Worm (Caenorhabditis elegans) whole organism, dauer: ENCODE results near the gene srt-29.

Experiments
- unc-62 ChIP-seq: sonication (generic microtip); optimal IDR thresholded peaks from 2 replicates; lab custom pipeline; 2017; ENCODE audit warnings: missing biosample characterization, missing genetic modification reagents, missing genetic modification characterization

Gene srt-29

ce11 chrV:2690948-2691347 lies 28.0 kb downstream of the srt-29 start:
- no peak for TF ChIP-seq unc-62 (GFP tag; lab: Kevin White, UChicago)

DNA sequence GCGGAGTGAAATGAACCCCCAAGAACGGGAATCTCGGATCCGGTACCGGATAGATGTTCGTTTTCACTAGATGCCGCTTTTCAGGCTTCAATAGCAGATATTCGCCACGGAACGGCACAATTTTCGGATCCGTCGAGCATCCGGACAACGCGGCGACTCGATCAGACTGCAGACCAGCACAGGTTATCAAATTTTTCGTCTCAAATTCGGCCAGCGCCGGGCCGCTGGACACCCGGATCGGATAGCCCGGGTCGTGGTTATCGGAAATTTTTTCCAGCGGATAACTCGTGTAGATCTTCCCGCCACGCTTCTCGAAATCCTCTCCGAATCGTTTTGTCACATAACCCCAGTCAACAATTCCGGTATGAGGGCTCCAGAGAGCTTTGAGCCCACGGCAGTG lies 28.5 kb downstream of the srt-29 start:
- TF ChIP-seq unc-62 (GFP tag; lab: Kevin White, UChicago), result no peak

DNA sequence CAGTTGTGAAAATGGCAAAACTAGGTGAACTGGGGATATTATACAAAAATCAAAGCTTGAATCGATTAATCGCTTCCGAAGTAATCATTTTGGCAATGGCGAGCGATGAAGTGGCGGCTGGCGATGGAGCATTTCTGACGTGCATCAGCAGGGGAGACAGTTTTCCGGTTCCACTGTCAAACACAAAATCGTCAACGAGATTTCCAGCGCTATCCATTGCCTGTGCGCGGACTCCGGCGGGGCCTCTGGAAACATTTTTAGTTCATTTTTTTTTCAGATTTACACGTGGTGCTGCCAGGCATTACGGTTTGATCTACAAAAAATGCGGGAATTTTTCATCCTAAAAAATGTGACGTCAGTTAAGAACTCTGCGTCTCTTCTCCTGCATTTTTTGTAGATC lies 30.4 kb downstream of the srt-29 start:
- TF ChIP-seq unc-62 (GFP tag; lab: Kevin White, UChicago), result no peak

ce11 chrV:2684227-2684626 lies 34.7 kb downstream of the srt-29 start:
- no peak for TF ChIP-seq unc-62 (GFP tag; lab: Kevin White, UChicago)

ce11 chrV:2683497-2683896 lies 35.4 kb downstream of the srt-29 start:
- TF ChIP-seq unc-62 (GFP tag; lab: Kevin White, UChicago), result no peak

DNA sequence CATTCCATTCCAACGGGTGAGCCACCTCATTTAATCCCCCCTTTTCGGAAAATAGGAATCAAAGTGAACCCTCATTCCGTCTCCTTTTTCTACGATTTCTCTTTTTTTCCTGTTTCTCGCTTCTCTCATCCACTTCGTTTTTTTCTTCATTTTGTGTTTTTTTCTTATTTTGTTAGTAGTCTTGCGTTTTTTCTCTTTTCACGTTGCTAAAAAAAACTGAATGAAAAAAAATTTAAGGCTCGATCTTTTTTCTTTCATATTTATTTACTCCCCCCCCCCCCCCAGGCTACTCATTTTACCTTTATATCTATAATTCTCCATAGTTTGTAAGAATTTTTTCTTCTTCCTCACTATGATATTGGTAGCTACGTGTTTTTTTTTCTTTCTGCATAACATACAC lies 41.3 kb downstream of the srt-29 start:
- no peak for TF ChIP-seq unc-62 (GFP tag; lab: Kevin White, UChicago)

ce11 chrV:2675692-2676091 lies 43.2 kb downstream of the srt-29 start:
- TF ChIP-seq unc-62 (GFP tag; lab: Kevin White, UChicago), result no peak

DNA sequence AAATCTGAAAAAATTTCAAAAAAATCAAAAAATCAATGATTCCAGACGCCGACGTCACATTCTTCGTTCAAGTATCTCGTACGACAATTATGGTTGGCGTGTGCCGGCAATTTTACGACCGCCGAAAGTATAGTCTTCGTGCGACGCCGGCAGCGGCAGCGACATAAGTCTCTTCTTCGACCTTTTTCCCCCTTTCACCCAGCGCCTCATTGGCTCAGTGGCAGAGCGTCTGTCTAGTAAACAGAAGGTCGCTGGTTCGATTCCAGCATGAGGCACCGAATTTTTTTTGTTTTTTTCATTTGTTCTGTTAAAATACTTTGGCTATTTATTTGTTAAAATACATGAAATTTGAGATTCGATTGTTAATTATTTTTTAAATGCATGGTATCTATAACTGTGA lies 45.1 kb downstream of the srt-29 start:
- TF ChIP-seq unc-62 (GFP tag; lab: Kevin White, UChicago), result no peak

DNA sequence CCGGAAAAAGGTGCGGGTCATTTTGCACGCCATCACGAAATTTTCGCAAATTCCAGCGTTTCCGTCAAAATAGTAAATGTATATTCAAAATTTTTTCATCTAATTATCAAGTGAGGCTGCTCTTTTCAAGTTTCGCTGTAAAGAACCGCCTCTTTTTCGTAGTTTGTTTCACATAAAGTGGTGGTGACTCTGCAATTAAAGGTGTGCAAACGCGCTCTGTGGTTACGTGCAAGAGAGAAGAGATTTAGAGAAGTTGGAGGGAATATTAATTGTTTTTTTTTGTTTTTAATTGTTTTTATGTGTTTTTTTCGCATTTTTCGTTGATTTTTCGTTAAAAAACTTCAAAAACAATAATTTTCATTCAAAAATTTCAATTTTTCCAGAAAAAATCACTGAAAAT lies 46.3 kb downstream of the srt-29 start, which contains the start of gene W02G9.3:
Gene W02G9.3 (plus strand): TSS at position 384 of the 400 bp plus-strand sequence.
- no peak for TF ChIP-seq unc-62 (GFP tag; lab: Kevin White, UChicago)

DNA sequence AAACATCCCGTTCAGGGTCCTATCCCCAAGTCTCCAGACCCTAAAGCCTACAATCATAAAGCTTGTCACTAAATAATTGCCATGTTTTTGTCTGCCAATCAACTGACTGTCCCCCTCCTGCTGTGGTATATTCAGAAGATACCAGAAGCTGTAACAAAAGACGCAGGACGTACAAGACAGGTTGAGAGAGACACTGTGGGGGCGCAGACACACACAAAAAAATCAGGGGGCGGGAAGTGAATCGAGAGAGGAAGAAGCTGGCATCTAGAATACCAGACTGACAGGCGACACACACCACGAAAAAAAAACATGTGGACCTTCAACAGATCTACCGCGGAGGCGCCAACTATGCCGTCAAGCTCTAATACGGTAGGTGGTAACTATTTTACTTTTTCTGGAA lies 47.8 kb downstream of the srt-29 start, which contains the start of gene kel-8:
Gene kel-8 (plus strand): TSS at position 301 of the 400 bp plus-strand sequence.
- no peak for TF ChIP-seq unc-62 (GFP tag; lab: Kevin White, UChicago)
